Worm (Caenorhabditis elegans): ENCODE results near the gene gon-4.

- TF ChIP-seq F57C9.4 (tag; optimal IDR thresholded peaks at IDR 0.05), result no peak
- no peak for TF ChIP-seq him-1 (tag; optimal IDR thresholded peaks at IDR 0.05)
- TF ChIP-seq rpc-1 (optimal IDR thresholded peaks at IDR 0.05), result no peak
- no peak for TF ChIP-seq rpc-1 (tag; optimal IDR thresholded peaks at IDR 0.05)
- TF ChIP-seq ztf-6 (GFP tag; IDR thresholded peaks at IDR 0.05), result no peak
- no peak for TF ChIP-seq nfyb-1 (GFP tag; IDR thresholded peaks at IDR 0.05)
- TF ChIP-seq madf-3 (GFP tag; IDR thresholded peaks at IDR 0.05), result no peak
- TF ChIP-seq dox-1 (GFP tag; IDR thresholded peaks at IDR 0.05), result no peak
Observed at ce11 chrIV:10180133-10180749, 17.4 kb upstream of the gon-4 start, which contains the start of gene gta-1.

Measured in whole organism, young adult.